Worm (Caenorhabditis elegans): ENCODE measurements around the gene pmt-2.

DNA sequence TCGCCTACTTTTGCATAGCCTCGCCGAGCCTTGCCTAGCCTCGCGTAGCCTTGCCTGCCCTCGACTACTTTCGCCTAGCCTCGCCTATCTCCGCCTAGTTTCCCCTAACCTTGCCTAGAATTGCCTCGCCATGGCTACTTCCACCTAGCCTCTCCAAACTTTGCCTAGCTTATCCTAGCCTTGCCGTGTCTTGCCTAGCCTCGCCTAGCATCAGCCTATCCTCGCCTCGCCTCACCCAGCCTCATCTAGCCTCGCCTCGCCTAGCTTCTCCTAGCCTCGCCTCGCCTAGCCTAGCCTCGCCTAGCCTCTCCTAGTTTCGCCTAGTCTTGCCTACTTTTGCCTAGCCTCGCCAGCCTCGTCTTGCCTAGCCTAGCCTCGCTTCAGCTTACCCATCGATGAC is 38.7 kb downstream of the pmt-2 start:
- TF ChIP-seq ets-4 (GFP tag; optimal IDR thresholded peaks at IDR 0.05) (no peak), mel-28 (tag; optimal IDR thresholded peaks at IDR 0.05; ENCODE audit: borderline replicate concordance) (no peak), die-1 (tag; optimal IDR thresholded peaks at IDR 0.05) (no peak), ztf-25 (GFP tag; IDR thresholded peaks at IDR 0.05) (no peak), snpc-4 (GFP tag; optimal IDR thresholded peaks at IDR 0.05) (no peak), snpc-4 (tag; optimal IDR thresholded peaks at IDR 0.05) (no peak), Y95B8A.8 (GFP tag; IDR thresholded peaks at IDR 0.05) (no peak)

Measured in whole organism, young adult.